Worm (Caenorhabditis elegans): ENCODE measurements around the gene C50E10.1.
A peak's percentile ranks its signal among the peaks of the same experiment; 100 is the strongest.

The C50E10.1 gene

DNA sequence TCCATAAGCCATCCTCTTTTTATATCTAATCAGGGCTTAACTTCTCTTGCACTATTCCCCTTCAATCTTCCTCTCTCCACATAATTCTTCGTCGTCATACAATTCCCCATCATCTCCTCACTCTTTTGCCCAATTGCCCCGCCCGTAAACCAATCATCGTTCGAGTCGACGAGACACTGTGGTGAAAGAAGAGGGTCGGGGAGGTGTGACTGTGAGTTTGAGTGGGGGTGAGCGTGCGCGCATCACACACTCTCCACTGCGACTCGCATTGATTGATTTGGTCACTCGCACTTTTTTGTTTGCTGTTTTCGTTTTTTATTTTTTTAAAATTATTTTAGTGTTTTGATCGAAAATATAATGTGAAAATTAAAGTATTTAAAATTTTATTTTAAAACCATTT is 36.9 kb upstream of the C50E10.1 start (continued):
- peak; percentile 55 for TF ChIP-seq ceh-31 (tag; optimal IDR thresholded peaks at IDR 0.05)
- TF ChIP-seq ceh-45 (GFP tag; IDR thresholded peaks at IDR 0.05): no peak
- no peak for TF ChIP-seq fkh-6 (tag; optimal IDR thresholded peaks at IDR 0.05)
- no peak for TF ChIP-seq tbx-7 (tag; optimal IDR thresholded peaks at IDR 0.05)
- TF ChIP-seq che-1 (tag; optimal IDR thresholded peaks at IDR 0.05): no peak
- TF ChIP-seq ceh-34 (tag; optimal IDR thresholded peaks at IDR 0.05): peak; percentile 30

DNA sequence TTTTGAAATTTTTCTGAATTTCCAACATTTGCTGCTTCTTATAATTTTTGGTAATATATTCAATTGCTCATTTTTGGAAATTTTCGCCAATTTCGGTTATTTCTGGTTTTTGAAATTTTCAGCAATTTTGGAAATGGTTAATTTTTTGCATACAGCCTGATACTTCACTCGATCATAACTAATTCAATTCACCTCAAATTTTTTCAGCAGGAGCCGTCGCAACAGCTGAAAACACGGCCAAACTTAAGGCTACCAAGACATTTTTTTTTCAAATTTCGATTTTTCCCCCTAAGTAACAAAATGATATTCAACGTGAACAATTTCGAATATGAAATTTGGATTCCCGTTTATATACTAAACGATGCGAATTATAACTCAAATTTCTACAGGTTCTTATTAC is 33.2 kb upstream of the C50E10.1 start, which contains the start of gene sre-52:
sre-52 (plus strand) TSS at position 301 of the 400 bp plus-strand sequence.
- TF ChIP-seq unc-55 (GFP tag; optimal IDR thresholded peaks at IDR 0.05) (no peak), F13H6.1 (tag; optimal IDR thresholded peaks at IDR 0.05) (no peak), nfya-1 (tag; optimal IDR thresholded peaks at IDR 0.05) (no peak), rnt-1 (tag; optimal IDR thresholded peaks at IDR 0.05) (no peak), ttx-3 (tag; optimal IDR thresholded peaks at IDR 0.05) (no peak), elt-4 (tag; optimal IDR thresholded peaks at IDR 0.05) (no peak), elt-2 (tag; optimal IDR thresholded peaks at IDR 0.05) (no peak), pha-4 (tag; optimal IDR thresholded peaks at IDR 0.05) (no peak), ceh-22 (tag; optimal IDR thresholded peaks at IDR 0.05) (no peak)

DNA sequence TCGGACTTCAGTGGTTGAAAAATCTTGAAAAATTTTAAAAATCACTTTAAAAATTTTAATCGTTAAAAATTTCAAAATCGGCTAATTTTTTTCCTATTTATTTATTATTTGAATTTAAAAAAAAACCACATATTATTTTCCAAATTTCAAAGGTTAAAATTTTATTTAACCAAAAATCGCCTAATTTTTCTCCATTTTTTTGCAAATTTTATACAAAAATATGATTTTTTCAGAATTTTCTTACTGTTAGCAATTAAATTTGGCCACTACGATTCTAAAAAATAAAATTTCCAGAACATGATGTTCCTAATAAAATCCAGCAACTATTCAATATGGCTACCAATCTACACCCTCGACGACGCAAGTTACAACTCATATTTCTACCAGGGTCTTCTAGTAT is 30.4 kb upstream of the C50E10.1 start, which contains the start of gene sre-54:
sre-54 (plus strand) TSS at position 301 of the 400 bp plus-strand sequence.
- no peak for TF ChIP-seq nfya-1 (tag; optimal IDR thresholded peaks at IDR 0.05)
- no peak for TF ChIP-seq hlh-6 (tag; optimal IDR thresholded peaks at IDR 0.05)
- no peak for TF ChIP-seq unc-3 (GFP tag; conservative IDR thresholded peaks at IDR 0.05)
- TF ChIP-seq unc-3 (tag; optimal IDR thresholded peaks at IDR 0.05): no peak
- no peak for TF ChIP-seq pag-3 (tag; optimal IDR thresholded peaks at IDR 0.05; ENCODE audit: borderline replicate concordance)
- TF ChIP-seq fax-1 (tag; optimal IDR thresholded peaks at IDR 0.05): no peak
- no peak for TF ChIP-seq ceh-22 (tag; optimal IDR thresholded peaks at IDR 0.05)
- no peak for TF ChIP-seq pax-1 (tag; optimal IDR thresholded peaks at IDR 0.05)
- no peak for TF ChIP-seq ceh-30 (tag; optimal IDR thresholded peaks at IDR 0.05)
- no peak for TF ChIP-seq ceh-18 (tag; optimal IDR thresholded peaks at IDR 0.05)
- no peak for TF ChIP-seq hlh-13 (GFP tag; optimal IDR thresholded peaks at IDR 0.05)
- no peak for TF ChIP-seq dve-1 (tag; optimal IDR thresholded peaks at IDR 0.05)
- TF ChIP-seq lim-6 (tag; optimal IDR thresholded peaks at IDR 0.05): no peak
- no peak for TF ChIP-seq unc-55 (GFP tag; optimal IDR thresholded peaks at IDR 0.05)
- no peak for TF ChIP-seq ama-1 (optimal IDR thresholded peaks at IDR 0.05)
- TF ChIP-seq C08G9.2 (tag; optimal IDR thresholded peaks at IDR 0.05): no peak
- no peak for TF ChIP-seq elt-4 (tag; optimal IDR thresholded peaks at IDR 0.05)
- TF ChIP-seq ceh-19 (GFP tag; optimal IDR thresholded peaks at IDR 0.05): no peak

DNA sequence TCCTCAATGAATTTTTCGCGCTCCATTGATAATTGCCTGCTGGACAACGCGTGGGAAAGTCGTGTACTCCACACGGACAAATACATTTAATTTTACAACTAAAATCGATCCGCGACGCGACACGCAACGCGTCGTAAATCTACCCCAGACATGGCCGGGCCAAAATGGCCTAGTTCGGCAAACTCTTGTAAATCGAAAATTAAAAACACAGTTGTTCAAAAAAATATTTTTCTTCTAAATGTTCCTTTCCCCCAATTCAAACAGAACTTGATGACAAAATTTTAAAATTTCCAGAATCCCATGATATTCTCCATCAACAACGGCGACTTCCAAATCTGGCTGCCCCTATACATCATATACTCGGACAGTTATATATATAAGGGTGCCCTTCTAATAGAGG is 26.7 kb upstream of the C50E10.1 start, which contains the start of gene sre-55:
sre-55 (plus strand) TSS at position 301 of the 400 bp plus-strand sequence.
- TF ChIP-seq unc-86 (tag; optimal IDR thresholded peaks at IDR 0.05) (no peak), hlh-30 (tag; optimal IDR thresholded peaks at IDR 0.05; ENCODE audit: insufficient read depth) (no peak), mec-3 (tag; optimal IDR thresholded peaks at IDR 0.05; ENCODE audit: borderline replicate concordance) (no peak), ahr-1 (tag; optimal IDR thresholded peaks at IDR 0.05) (no peak), rnt-1 (tag; optimal IDR thresholded peaks at IDR 0.05) (no peak)

DNA sequence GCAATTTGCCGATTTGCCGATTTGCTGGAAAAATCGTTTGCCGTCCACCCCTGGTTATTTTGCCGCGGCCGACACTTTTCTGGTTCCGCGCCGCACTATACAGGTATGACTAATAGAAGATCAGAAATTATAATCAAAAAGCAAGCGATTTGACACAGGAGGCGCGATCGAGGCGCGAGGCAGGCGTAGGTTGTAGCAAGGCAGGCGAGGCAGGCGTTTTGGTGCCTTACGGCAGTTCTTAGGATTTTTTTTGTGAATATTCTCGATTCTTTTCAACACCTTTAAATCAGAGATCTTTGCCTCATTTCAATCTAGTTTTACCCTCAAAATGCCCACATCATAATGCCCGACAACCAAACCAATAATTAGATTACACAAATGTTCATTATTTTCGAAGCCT is 21.9 kb upstream of the C50E10.1 start, which contains the start of gene sre-56:
sre-56 (plus strand) TSS at position 301 of the 400 bp plus-strand sequence.
- TF ChIP-seq pax-1 (tag; optimal IDR thresholded peaks at IDR 0.05) (no peak), unc-55 (GFP tag; optimal IDR thresholded peaks at IDR 0.05) (no peak), unc-86 (tag; optimal IDR thresholded peaks at IDR 0.05) (no peak), pros-1 (tag; optimal IDR thresholded peaks at IDR 0.05) (no peak), gmeb-2 (tag; optimal IDR thresholded peaks at IDR 0.05) (no peak), mec-3 (tag; optimal IDR thresholded peaks at IDR 0.05; ENCODE audit: borderline replicate concordance) (no peak), hlh-30 (tag; optimal IDR thresholded peaks at IDR 0.05; ENCODE audit: insufficient read depth) (no peak), eyg-1 (tag; optimal IDR thresholded peaks at IDR 0.05) (no peak), che-1 (tag; optimal IDR thresholded peaks at IDR 0.05) (no peak), pqm-1 (tag; optimal IDR thresholded peaks at IDR 0.05) (no peak), tbx-2 (tag; optimal IDR thresholded peaks at IDR 0.05) (no peak), npax-4 (tag; optimal IDR thresholded peaks at IDR 0.05) (no peak), dve-1 (tag; optimal IDR thresholded peaks at IDR 0.05) (no peak), nhr-232 (tag; optimal IDR thresholded peaks at IDR 0.05) (no peak)
